Worm (Caenorhabditis elegans) whole organism, young adult: ENCODE measurements around the gene M151.10.

ENCODE experiments used
- C17E4.6 ChIP-seq: fragments of 200-800 bp; sonication (Bioruptor generic); IDR thresholded peaks from 2 replicates; pipeline ENCODE4 v1.3.6; 2022; ENCODE audit warnings: missing genetic modification reagents, missing genetic modification characterization, missing compliant biosample characterization
- K12H6.12 ChIP-seq: fragments of 200-800 bp; sonication (Bioruptor generic); optimal IDR thresholded peaks from 2 replicates; lab custom pipeline; 2018; ENCODE audit warnings: mild to moderate bottlenecking, missing genetic modification characterization, missing compliant biosample characterization
- T07F8.4 ChIP-seq: sonication (generic microtip); optimal IDR thresholded peaks from 2 replicates; lab custom pipeline; 2016; ENCODE audit warnings: mild to moderate bottlenecking, missing genetic modification characterization, moderate library complexity, missing compliant biosample characterization
- T26A5.8 ChIP-seq: sonication (generic microtip); optimal IDR thresholded peaks from 2 replicates; lab custom pipeline; 2016; ENCODE audit warnings: missing genetic modification characterization, missing compliant biosample characterization
- atf-7 ChIP-seq: sonication (generic microtip); optimal IDR thresholded peaks from 2 replicates; lab custom pipeline; 2017; ENCODE audit warnings: mild to moderate bottlenecking, missing genetic modification characterization, missing compliant biosample characterization
- dpff-1 ChIP-seq: sonication (generic microtip); optimal IDR thresholded peaks from 2 replicates; lab custom pipeline; 2017; ENCODE audit warnings: mild to moderate bottlenecking, missing genetic modification characterization, missing compliant biosample characterization
- dpl-1 ChIP-seq: fragments of 150-350 bp; optimal IDR thresholded peaks from 2 replicates; lab custom pipeline; 2014; ENCODE audit warnings: missing biosample characterization, missing genetic modification reagents, missing genetic modification characterization
- him-1 ChIP-seq: sonication (generic microtip); optimal IDR thresholded peaks from 2 replicates; lab custom pipeline; 2016; ENCODE audit warnings: missing genotype, missing genetic modification reagents, missing genetic modification characterization, missing compliant biosample characterization
- nhr-179 ChIP-seq: sonication (generic microtip); optimal IDR thresholded peaks from 2 replicates; lab custom pipeline; 2016; ENCODE audit warnings: mild to moderate bottlenecking, missing genetic modification characterization, missing compliant biosample characterization
- nhr-90 ChIP-seq: sonication (generic microtip); optimal IDR thresholded peaks from 2 replicates; lab custom pipeline; 2016; ENCODE audit warnings: missing genotype, mild to moderate bottlenecking, missing genetic modification characterization, missing compliant biosample characterization
- rec-8 ChIP-seq, 2 experiments: sonication (generic microtip); optimal IDR thresholded peaks; 2 replicates each; lab custom pipeline; 2016; ENCODE audit warnings: mild to moderate bottlenecking in 2 of 2, missing genetic modification characterization in 2 of 2, missing genetic modification reagents in 2 of 2, missing genotype in 2 of 2, missing biosample characterization in 1 of 2, missing compliant biosample characterization in 1 of 2, moderate library complexity in 1 of 2
- snpc-3.4 ChIP-seq: sonication (generic microtip); optimal IDR thresholded peaks from 2 replicates; lab custom pipeline; 2017; ENCODE audit warnings: missing genetic modification characterization, mild to moderate bottlenecking, missing compliant biosample characterization, antibody characterized with exemption, moderate library complexity, missing genotype, missing genetic modification reagents
- unc-130 ChIP-seq: sonication (generic microtip); optimal IDR thresholded peaks from 2 replicates; lab custom pipeline; 2016; ENCODE audit warnings: missing genetic modification reagents, missing genetic modification characterization, missing compliant biosample characterization

DNA sequence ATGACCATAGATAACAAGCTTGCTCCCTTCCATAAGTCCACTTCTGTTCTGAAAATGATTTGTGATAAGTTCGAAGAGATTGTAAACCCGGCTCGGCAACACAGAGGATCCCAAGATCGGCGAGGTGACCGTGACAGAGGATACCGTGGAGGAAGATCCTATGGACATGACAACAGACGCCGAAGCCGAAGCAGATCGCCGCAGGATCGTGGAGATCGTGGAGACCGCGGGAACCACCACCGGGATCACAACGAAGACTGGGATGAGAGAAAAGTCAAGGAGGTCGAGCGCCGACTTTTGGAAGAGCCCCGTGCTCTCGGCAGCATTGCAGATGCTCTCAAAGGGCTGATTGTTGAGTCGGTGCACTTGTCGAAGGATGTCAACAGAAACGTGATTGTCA is 35.5 kb downstream of the M151.10 start:
- TF ChIP-seq snpc-3.4 (tag; lab: Kevin White, UChicago) (no peak), dpl-1 (no peak), dpff-1 (tag; lab: Kevin White, UChicago) (no peak), nhr-179 (tag; lab: Kevin White, UChicago) (no peak), nhr-90 (tag; lab: Kevin White, UChicago) (no peak), T26A5.8 (no peak), rec-8 (tag; optimal IDR thresholded peaks at IDR 0.05; lab: Kevin White, UChicago) (no peak), K12H6.12 (no peak), unc-130 (GFP tag; lab: Kevin White, UChicago) (no peak), atf-7 (tag; lab: Kevin White, UChicago) (no peak), T07F8.4 (tag; lab: Kevin White, UChicago) (no peak), him-1 (tag; lab: Kevin White, UChicago) (no peak), C17E4.6 (GFP tag; lab: Robert Waterston, UW) (no peak)
